Fruit fly (Drosophila melanogaster) whole organism, embryonic: ENCODE data around the gene pyd.

Experiments
- BEAF-32 ChIP-seq: fragments of 200-800 bp; sonication (Bioruptor generic); optimal IDR thresholded peaks from 3 replicates; lab custom pipeline; 2017; ENCODE audit warnings: missing biosample characterization, missing genetic modification characterization, mild to moderate bottlenecking, moderate library complexity, missing genetic modification reagents
- Bgb ChIP-seq: fragments of 200-800 bp; sonication (Bioruptor generic); IDR thresholded peaks from 2 replicates; pipeline ENCODE4 v1.3.6; 2022; ENCODE audit warnings: missing biosample characterization, missing genetic modification characterization; ENCODE audit not compliant: partially characterized antibody
- CG10431 ChIP-seq: fragments of 200-800 bp; sonication (Bioruptor generic); optimal IDR thresholded peaks from 3 replicates; lab custom pipeline; 2018; ENCODE audit warnings: missing biosample characterization, mild to moderate bottlenecking, missing genetic modification characterization
- CG11456 ChIP-seq: fragments of 200-800 bp; sonication (Bioruptor generic); IDR thresholded peaks from 3 replicates; pipeline ENCODE4 v1.3.6; 2022; ENCODE audit warnings: missing biosample characterization, missing genetic modification characterization
- CG11504 ChIP-seq: fragments of 200-800 bp; sonication (Bioruptor generic); optimal IDR thresholded peaks from 3 replicates; lab custom pipeline; 2019; ENCODE audit warnings: missing biosample characterization, mild to moderate bottlenecking, missing genetic modification characterization, moderate library complexity
- CG11696 ChIP-seq: fragments of 200-800 bp; sonication (Bioruptor generic); IDR thresholded peaks from 2 replicates; pipeline ENCODE4 v1.3.6; 2022; ENCODE audit warnings: missing biosample characterization, missing genetic modification characterization
- CG12769 ChIP-seq: fragments of 200-800 bp; sonication (Bioruptor generic); optimal IDR thresholded peaks from 2 replicates; lab custom pipeline; 2019; ENCODE audit warnings: missing biosample characterization, mild to moderate bottlenecking, missing genetic modification characterization, moderate library complexity
- CG14710 ChIP-seq: fragments of 200-800 bp; sonication (Bioruptor generic); optimal IDR thresholded peaks from 3 replicates; lab custom pipeline; 2019; ENCODE audit warnings: missing biosample characterization, mild to moderate bottlenecking, missing genetic modification characterization, moderate library complexity
- CG15514 ChIP-seq: fragments of 200-800 bp; sonication (Bioruptor generic); optimal IDR thresholded peaks from 3 replicates; lab custom pipeline; 2017; ENCODE audit warnings: missing biosample characterization, missing genetic modification characterization, mild to moderate bottlenecking, moderate library complexity, missing genetic modification reagents
- CG2129 ChIP-seq: fragments of 200-800 bp; sonication (Bioruptor generic); IDR thresholded peaks from 2 replicates; pipeline ENCODE4 v1.3.6; 2022; ENCODE audit warnings: missing biosample characterization, missing genetic modification characterization; ENCODE audit not compliant: partially characterized antibody
- CG2199 ChIP-seq: fragments of 200-800 bp; sonication (Bioruptor generic); IDR thresholded peaks from 3 replicates; pipeline ENCODE4 v1.3.6; 2022; ENCODE audit warnings: missing biosample characterization, missing genetic modification characterization
- CG31365 ChIP-seq: fragments of 200-800 bp; sonication (Bioruptor generic); optimal IDR thresholded peaks from 2 replicates; lab custom pipeline; 2018; ENCODE audit warnings: missing biosample characterization, mild to moderate bottlenecking, missing genetic modification characterization
- CG4360 ChIP-seq: fragments of 200-800 bp; sonication (Bioruptor generic); IDR thresholded peaks from 2 replicates; pipeline ENCODE4 v1.3.6; 2022; ENCODE audit warnings: missing biosample characterization, missing genetic modification characterization
- CG43689 ChIP-seq: fragments of 200-800 bp; sonication (Bioruptor generic); IDR thresholded peaks from 2 replicates; pipeline ENCODE4 v1.3.6; 2022; ENCODE audit warnings: missing biosample characterization, missing genetic modification characterization
- CG6272 ChIP-seq: fragments of 200-800 bp; sonication (Bioruptor generic); IDR thresholded peaks from 2 replicates; pipeline ENCODE4 v1.3.6; 2022; ENCODE audit warnings: missing biosample characterization, missing genetic modification characterization
- CG7786 ChIP-seq: fragments of 200-800 bp; sonication (Bioruptor generic); optimal IDR thresholded peaks from 2 replicates; lab custom pipeline; 2016; ENCODE audit warnings: missing biosample characterization, missing genetic modification characterization
- CG7839 ChIP-seq: fragments of 200-800 bp; sonication (Bioruptor generic); optimal IDR thresholded peaks from 3 replicates; lab custom pipeline; 2018; ENCODE audit warnings: missing biosample characterization, mild to moderate bottlenecking, missing genetic modification characterization, moderate library complexity
- CG8281 ChIP-seq: fragments of 200-800 bp; sonication (Bioruptor generic); optimal IDR thresholded peaks from 2 replicates; lab custom pipeline; 2018; ENCODE audit warnings: missing biosample characterization, mild to moderate bottlenecking, missing genetic modification characterization, moderate library complexity
- CG8765 ChIP-seq: fragments of 200-800 bp; sonication (Bioruptor generic); IDR thresholded peaks from 2 replicates; pipeline ENCODE4 v1.3.6; 2022; ENCODE audit warnings: missing biosample characterization, missing genetic modification characterization
- Deaf1 ChIP-seq: fragments of 200-800 bp; optimal IDR thresholded peaks from 3 replicates; lab custom pipeline; 2019; ENCODE audit warnings: missing biosample characterization, mild to moderate bottlenecking, missing genetic modification characterization, moderate library complexity
- Drgx ChIP-seq: fragments of 200-800 bp; sonication (Bioruptor generic); IDR thresholded peaks from 2 replicates; pipeline ENCODE4 v1.3.6; 2022; ENCODE audit warnings: missing biosample characterization, missing genetic modification characterization
- Hr78 ChIP-seq, 2 experiments: fragments of 200-800 bp in 1 of 2; fragments of >200 bp in 1 of 2; sonication (Bioruptor generic) in 1 of 2; optimal IDR thresholded peaks; 2 replicates each; lab custom pipeline; 2017 to 2019; ENCODE audit warnings: missing biosample characterization in 2 of 2, missing genetic modification characterization in 2 of 2, mild to moderate bottlenecking in 1 of 2, moderate library complexity in 1 of 2
- Mes4 ChIP-seq: fragments of 200-800 bp; sonication (Bioruptor generic); optimal IDR thresholded peaks from 2 replicates; lab custom pipeline; 2016; ENCODE audit warnings: missing biosample characterization, missing genetic modification characterization
- NFAT ChIP-seq: fragments of 200-800 bp; sonication (Bioruptor generic); IDR thresholded peaks from 2 replicates; pipeline ENCODE4 v1.3.6; 2022; ENCODE audit warnings: missing biosample characterization, missing genetic modification characterization
- Scr ChIP-seq: fragments of 200-800 bp; sonication (Bioruptor generic); IDR thresholded peaks from 2 replicates; pipeline ENCODE4 v1.3.6; 2022; ENCODE audit warnings: missing biosample characterization, missing genetic modification characterization; ENCODE audit not compliant: partially characterized antibody
- bbx ChIP-seq: fragments of 200-800 bp; sonication (Bioruptor generic); IDR thresholded peaks from 2 replicates; pipeline ENCODE4 v1.3.6; 2022; ENCODE audit warnings: missing biosample characterization, missing genetic modification characterization; ENCODE audit not compliant: partially characterized antibody
- cad ChIP-seq: fragments of >200 bp; optimal IDR thresholded peaks from 2 replicates; lab custom pipeline; 2017; ENCODE audit warnings: missing biosample characterization, missing genetic modification characterization
- chm ChIP-seq: fragments of 200-800 bp; sonication (Bioruptor generic); IDR thresholded peaks from 2 replicates; pipeline ENCODE4 v1.3.6; 2022; ENCODE audit warnings: missing biosample characterization, missing genetic modification characterization
- corto ChIP-seq: fragments of 200-800 bp; sonication (Bioruptor generic); optimal IDR thresholded peaks from 2 replicates; lab custom pipeline; 2016; ENCODE audit warnings: missing biosample characterization, mild to moderate bottlenecking, missing genetic modification characterization, moderate library complexity
- crol ChIP-seq: fragments of 200-800 bp; sonication (Bioruptor generic); IDR thresholded peaks from 2 replicates; pipeline ENCODE4 v1.3.6; 2022; ENCODE audit warnings: missing biosample characterization, missing genetic modification characterization
- dm ChIP-seq: fragments of 200-800 bp; sonication (Bioruptor generic); optimal IDR thresholded peaks from 3 replicates; lab custom pipeline; 2016; ENCODE audit warnings: missing biosample characterization, missing genetic modification characterization
- fd96Cb ChIP-seq: fragments of 200-800 bp; sonication (Bioruptor generic); optimal IDR thresholded peaks from 2 replicates; lab custom pipeline; 2018; ENCODE audit warnings: missing biosample characterization, mild to moderate bottlenecking, missing genetic modification characterization, moderate library complexity
- gce ChIP-seq: fragments of 200-800 bp; sonication (Bioruptor generic); IDR thresholded peaks from 3 replicates; pipeline ENCODE4 v1.3.6; 2022; ENCODE audit warnings: missing biosample characterization, missing genetic modification characterization
- gsb ChIP-seq: fragments of 200-800 bp; sonication (Bioruptor generic); IDR thresholded peaks from 2 replicates; pipeline ENCODE4 v1.3.6; 2022; ENCODE audit warnings: missing biosample characterization, missing genetic modification characterization
- her ChIP-seq: fragments of 200-800 bp; sonication (Bioruptor generic); optimal IDR thresholded peaks from 2 replicates; lab custom pipeline; 2016; ENCODE audit warnings: missing biosample characterization, missing genetic modification characterization
- inv ChIP-seq: fragments of 200-800 bp; sonication (Bioruptor generic); IDR thresholded peaks from 2 replicates; pipeline ENCODE4 v1.3.6; 2022; ENCODE audit warnings: missing biosample characterization, missing genetic modification characterization; ENCODE audit not compliant: partially characterized antibody
- lbe ChIP-seq: fragments of 200-800 bp; sonication (Bioruptor generic); optimal IDR thresholded peaks from 2 replicates; lab custom pipeline; 2016; ENCODE audit warnings: missing biosample characterization, mild to moderate bottlenecking, missing genetic modification characterization
- nmo ChIP-seq: fragments of 200-800 bp; sonication (Bioruptor generic); optimal IDR thresholded peaks from 2 replicates; lab custom pipeline; 2018; ENCODE audit warnings: missing biosample characterization, mild to moderate bottlenecking, missing genetic modification characterization, moderate library complexity
- pros ChIP-seq: fragments of 200-800 bp; sonication (Bioruptor generic); optimal IDR thresholded peaks from 3 replicates; lab custom pipeline; 2019; ENCODE audit warnings: missing biosample characterization, mild to moderate bottlenecking, missing genetic modification characterization, moderate library complexity
- pzg ChIP-seq: fragments of 200-800 bp; sonication (Bioruptor generic); optimal IDR thresholded peaks from 3 replicates; lab custom pipeline; 2018; ENCODE audit warnings: missing biosample characterization, mild to moderate bottlenecking, missing genetic modification characterization, moderate library complexity
- row ChIP-seq: fragments of 200-800 bp; sonication (Bioruptor generic); IDR thresholded peaks from 3 replicates; pipeline ENCODE4 v1.3.6; 2022; ENCODE audit warnings: missing biosample characterization, missing genetic modification characterization
- sd ChIP-seq: fragments of 200-800 bp; sonication (Bioruptor generic); optimal IDR thresholded peaks from 3 replicates; lab custom pipeline; 2018; ENCODE audit warnings: missing biosample characterization, mild to moderate bottlenecking, missing genetic modification characterization, moderate library complexity
- seq ChIP-seq: fragments of 200-800 bp; sonication (Bioruptor generic); IDR thresholded peaks from 2 replicates; pipeline ENCODE4 v1.3.6; 2022; ENCODE audit warnings: missing biosample characterization, missing genetic modification characterization
- stwl ChIP-seq: fragments of 200-800 bp; sonication (Bioruptor generic); optimal IDR thresholded peaks from 3 replicates; lab custom pipeline; 2018; ENCODE audit warnings: missing biosample characterization, mild to moderate bottlenecking, missing genetic modification characterization, moderate library complexity
- vnd ChIP-seq: fragments of 200-800 bp; sonication (Bioruptor generic); IDR thresholded peaks from 3 replicates; pipeline ENCODE4 v1.3.6; 2022; ENCODE audit warnings: missing biosample characterization, missing genetic modification characterization; ENCODE audit not compliant: partially characterized antibody
- wek ChIP-seq: fragments of 200-800 bp; sonication (Bioruptor generic); optimal IDR thresholded peaks from 3 replicates; lab custom pipeline; 2018; ENCODE audit warnings: missing biosample characterization, mild to moderate bottlenecking, missing genetic modification characterization, moderate library complexity
- z ChIP-seq: fragments of 200-800 bp; sonication (Bioruptor generic); IDR thresholded peaks from 3 replicates; pipeline ENCODE4 v1.3.6; 2022; ENCODE audit warnings: missing biosample characterization, missing genetic modification characterization
- zen ChIP-seq: fragments of 200-800 bp; sonication (Bioruptor generic); optimal IDR thresholded peaks from 3 replicates; lab custom pipeline; 2018; ENCODE audit warnings: missing biosample characterization, mild to moderate bottlenecking, missing genetic modification characterization, moderate library complexity

The pyd gene

DNA sequence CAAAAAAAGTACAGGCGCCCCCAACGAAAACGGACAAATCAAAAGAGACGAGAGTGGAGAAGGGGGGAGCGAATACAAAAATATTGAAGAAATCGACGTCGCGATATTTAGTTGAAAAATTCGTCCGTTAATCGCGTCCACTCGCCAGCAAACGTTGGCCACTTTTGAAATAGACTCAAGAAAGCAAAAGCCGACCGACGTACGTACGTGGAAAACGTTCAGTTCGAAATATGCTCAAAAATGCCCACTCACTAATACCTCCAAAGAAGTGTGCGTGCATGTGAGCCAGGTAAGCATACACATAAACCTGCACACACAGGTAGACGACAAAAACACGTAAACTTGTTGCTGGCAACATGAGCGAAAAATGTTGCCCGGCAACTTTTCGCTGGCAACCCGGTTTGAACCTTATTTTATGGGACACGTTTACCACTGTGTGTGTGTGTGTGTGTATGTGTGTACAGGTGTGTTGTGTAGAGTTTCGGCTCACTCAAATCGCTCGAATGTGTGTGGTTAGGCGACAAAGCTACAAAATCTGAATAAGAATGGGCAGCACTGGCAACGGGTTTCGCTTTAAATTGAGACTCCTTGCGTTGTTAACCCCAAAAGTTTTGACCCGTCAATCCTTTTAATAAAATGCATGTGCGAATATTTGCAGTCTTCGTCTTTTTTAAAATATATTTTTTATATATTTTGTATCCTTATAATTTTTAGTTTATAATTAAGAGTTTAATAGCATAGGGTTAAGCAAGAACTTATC, 74.0 kb downstream of the pyd start (continued):
- TF ChIP-seq stwl (tag; lab: Kevin White, UChicago) = peak; percentile 38
- TF ChIP-seq CG12769 (tag; lab: Kevin White, UChicago) = peak; percentile 49
- TF ChIP-seq pros = peak; percentile 57
- TF ChIP-seq Drgx = peak; percentile 50
- peak; percentile 40; the same call in 1 of the 3 replicates for TF ChIP-seq gce (GFP tag; lab: Robert Waterston, UW)
- peak; percentile 69 for TF ChIP-seq cad (GFP tag; lab: Kevin White, UChicago)
- TF ChIP-seq nmo (GFP tag; lab: Kevin White, UChicago) = no peak
- TF ChIP-seq bbx = 0 out of 2 replicates have a peak, but pooled peaks have one; percentile 20
- no peak for TF ChIP-seq row (GFP tag; lab: Robert Waterston, UW)
- TF ChIP-seq gsb (GFP tag; lab: Robert Waterston, UW) = no peak
- TF ChIP-seq CG11696 (GFP tag; lab: Robert Waterston, UW) = no peak
- TF ChIP-seq CG6272 (GFP tag; lab: Robert Waterston, UW) = no peak
- TF ChIP-seq CG2129 (GFP tag; lab: Robert Waterston, UW) = no peak
- no peak for TF ChIP-seq BEAF-32 (GFP tag; lab: Kevin White, UChicago)
- TF ChIP-seq chm (GFP tag; lab: Robert Waterston, UW) = 0 out of 2 replicates have a peak, but pooled peaks have one; percentile 45
- no peak for TF ChIP-seq vnd (GFP tag; lab: Robert Waterston, UW)
- TF ChIP-seq sd (tag; lab: Kevin White, UChicago) = peak; percentile 72
- TF ChIP-seq CG43689 (GFP tag; lab: Robert Waterston, UW) = no peak
- TF ChIP-seq CG7786 (GFP tag; lab: Kevin White, UChicago) = no peak
- TF ChIP-seq Hr78 (GFP tag; optimal IDR thresholded peaks at IDR 0.05; lab: Kevin White, UChicago) = peak in 1 of 2 experiments; percentile 44
- peak; percentile 99 for TF ChIP-seq CG8765
- TF ChIP-seq CG10431 (GFP tag; lab: Kevin White, UChicago) = no peak
- TF ChIP-seq CG31365 (tag; lab: Kevin White, UChicago) = no peak
- no peak for TF ChIP-seq seq
- no peak for TF ChIP-seq CG15514 (GFP tag; lab: Kevin White, UChicago)
- no peak for TF ChIP-seq CG7839
- TF ChIP-seq CG8281 = peak; percentile 43
- TF ChIP-seq Mes4 (GFP tag; lab: Kevin White, UChicago) = no peak
- TF ChIP-seq corto = no peak
- no peak for TF ChIP-seq her
- peak; percentile 51 for TF ChIP-seq Bgb (GFP tag; lab: Robert Waterston, UW)
- no peak for TF ChIP-seq pzg (GFP tag; lab: Kevin White, UChicago)
- no peak for TF ChIP-seq NFAT (GFP tag; lab: Robert Waterston, UW)
- peak; percentile 83 for TF ChIP-seq lbe
- peak; percentile 44 for TF ChIP-seq Deaf1 (tag; lab: Kevin White, UChicago)
- no peak for TF ChIP-seq CG14710 (tag; lab: Kevin White, UChicago)
- peak; percentile 97 for TF ChIP-seq z
- peak; percentile 29; the same call in 1 of the 2 replicates for TF ChIP-seq inv (GFP tag; lab: Robert Waterston, UW)
- TF ChIP-seq crol (GFP tag; lab: Robert Waterston, UW) = peak; percentile 37; the same call in 1 of the 2 replicates
- TF ChIP-seq Scr (GFP tag; lab: Robert Waterston, UW) = no peak
- TF ChIP-seq zen = no peak
- no peak for TF ChIP-seq dm (GFP tag; lab: Kevin White, UChicago)
- TF ChIP-seq CG4360 (GFP tag; lab: Robert Waterston, UW) = 0 out of 2 replicates have a peak, but pooled peaks have one; percentile 22
- TF ChIP-seq CG2199 (GFP tag; lab: Robert Waterston, UW) = peak; percentile 81; the same call in 2 of the 3 replicates
- TF ChIP-seq CG11456 (GFP tag; lab: Robert Waterston, UW) = no peak
- TF ChIP-seq wek (GFP tag; lab: Kevin White, UChicago) = peak; percentile 32
- no peak for TF ChIP-seq fd96Cb
- TF ChIP-seq CG11504 (tag; lab: Kevin White, UChicago) = peak; percentile 100
